Worm (Caenorhabditis elegans) whole organism, dauer: ENCODE data around the gene ZK1248.5.
"Not testable (repeated sequence)": the region's sequence is repeated elsewhere in the genome, so short reads cannot be mapped to it uniquely, and the experiment has no call there.

Source experiments
- unc-62 ChIP-seq: sonication (generic microtip); optimal IDR thresholded peaks from 2 replicates; lab custom pipeline; 2017; ENCODE audit warnings: missing biosample characterization, missing genetic modification reagents, missing genetic modification characterization

ZK1248.5 gene

DNA sequence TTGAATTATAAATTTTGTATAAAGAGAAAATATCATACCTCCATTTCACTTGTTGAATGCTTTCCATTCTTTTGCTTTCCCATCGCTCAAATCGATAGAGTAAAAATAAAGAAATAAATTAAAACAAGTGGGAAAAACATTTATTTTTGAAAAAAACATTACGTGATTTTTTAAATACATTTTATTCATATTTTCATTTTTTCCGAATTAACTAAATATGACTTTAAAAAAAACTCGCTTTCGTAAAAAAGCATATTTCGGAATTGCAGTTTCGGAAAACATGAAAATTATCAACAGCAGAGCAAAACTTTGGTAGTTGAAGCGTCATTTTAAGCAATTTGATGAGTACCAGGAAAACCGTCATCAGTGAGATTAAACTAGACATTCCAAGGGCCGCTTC lies 10.8 kb upstream of the ZK1248.5 start, which contains the start of gene K05F1.8:
TSS of gene K05F1.8 (minus strand) at position 101 of the 400 bp plus-strand sequence.
- no peak for TF ChIP-seq unc-62 (GFP tag; lab: Kevin White, UChicago)

DNA sequence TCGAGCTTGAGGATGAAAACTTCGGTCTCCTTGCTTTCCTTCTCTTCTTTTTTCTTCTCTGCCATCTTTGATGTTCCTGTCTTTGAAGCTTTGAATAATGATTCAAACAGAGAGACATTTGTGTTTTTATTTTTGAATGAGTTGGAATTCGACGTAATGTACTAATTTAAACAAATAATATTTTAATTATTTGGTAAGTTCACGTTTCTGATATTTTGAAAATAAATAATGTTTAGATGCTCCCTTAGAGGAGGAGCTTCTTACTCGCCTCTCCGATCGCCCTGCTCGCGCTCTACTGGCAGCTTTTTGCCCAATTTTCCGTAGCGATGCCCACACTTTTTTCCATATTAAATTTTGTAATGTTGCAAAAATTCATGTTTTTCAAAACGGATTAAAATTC lies 9.2 kb upstream of the ZK1248.5 start, which contains the start of the genes K05F1.9 and K05F1.1:
TSS of gene K05F1.9 (minus strand) at position 101 of the 400 bp plus-strand sequence.
TSS of gene K05F1.1 (plus strand) at position 308 of the 400 bp plus-strand sequence.
- TF ChIP-seq unc-62 (GFP tag; lab: Kevin White, UChicago), result no peak

DNA sequence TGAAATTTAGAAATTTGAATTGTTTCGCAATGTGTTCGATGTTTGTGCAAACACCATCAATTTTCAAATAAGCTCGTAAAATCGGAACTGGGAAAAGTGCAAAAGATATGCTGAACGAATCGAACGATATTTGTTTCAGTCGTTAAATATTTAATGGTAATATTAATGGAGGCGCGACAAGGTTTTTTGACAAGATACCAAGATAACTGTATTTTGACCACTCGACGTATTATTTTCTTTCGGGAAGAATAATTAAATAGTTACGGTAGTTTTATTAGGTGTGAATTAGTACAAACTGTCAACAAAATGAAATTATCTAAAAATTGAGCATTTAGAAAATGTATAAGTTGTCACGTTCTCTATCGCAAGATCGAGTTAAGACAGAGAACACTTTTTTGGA lies 6.0 kb upstream of the ZK1248.5 start:
- TF ChIP-seq unc-62 (GFP tag; lab: Kevin White, UChicago), result no peak

DNA sequence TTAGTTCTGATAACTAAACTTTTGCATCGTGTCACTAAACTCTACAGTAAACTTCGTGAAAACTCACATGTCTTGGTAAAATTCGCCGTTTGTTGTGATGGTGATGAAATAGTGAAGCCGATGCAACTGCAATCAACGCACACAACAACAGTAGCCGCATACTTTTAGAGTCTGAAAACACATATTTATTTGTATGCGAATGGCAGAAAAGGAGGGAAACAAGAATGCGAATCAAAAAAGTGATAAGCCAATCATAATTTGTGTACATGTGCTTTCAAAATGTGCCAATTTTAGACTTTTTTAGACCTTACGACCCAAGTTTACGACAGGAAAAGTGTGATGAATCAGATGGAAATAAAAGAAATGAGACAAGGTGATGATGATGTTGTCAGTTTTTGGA lies 5.0 kb upstream of the ZK1248.5 start, which contains the start of gene K05F1.10:
TSS of gene K05F1.10 (minus strand) at position 171 of the 400 bp plus-strand sequence.
- no peak for TF ChIP-seq unc-62 (GFP tag; lab: Kevin White, UChicago)

DNA sequence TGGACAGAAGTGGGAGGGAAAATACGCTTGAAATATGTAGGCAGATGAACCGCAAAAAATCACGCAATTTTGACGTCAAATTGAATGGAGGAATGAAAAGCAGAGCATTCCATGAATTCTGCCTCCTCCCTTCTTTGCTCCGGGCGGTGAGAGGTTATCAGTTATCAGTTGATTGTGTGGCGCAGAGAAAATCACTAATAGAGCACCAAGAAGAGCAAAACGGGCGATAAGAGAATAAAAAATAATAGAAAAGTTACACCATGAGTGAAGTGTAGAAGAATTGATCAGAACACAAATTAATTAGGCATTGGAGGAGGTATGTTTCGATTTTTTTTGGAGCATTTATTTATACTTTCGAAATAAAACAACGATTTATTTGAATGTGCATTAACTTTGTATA lies 3.8 kb upstream of the ZK1248.5 start:
- TF ChIP-seq unc-62 (GFP tag; lab: Kevin White, UChicago), result no peak

DNA sequence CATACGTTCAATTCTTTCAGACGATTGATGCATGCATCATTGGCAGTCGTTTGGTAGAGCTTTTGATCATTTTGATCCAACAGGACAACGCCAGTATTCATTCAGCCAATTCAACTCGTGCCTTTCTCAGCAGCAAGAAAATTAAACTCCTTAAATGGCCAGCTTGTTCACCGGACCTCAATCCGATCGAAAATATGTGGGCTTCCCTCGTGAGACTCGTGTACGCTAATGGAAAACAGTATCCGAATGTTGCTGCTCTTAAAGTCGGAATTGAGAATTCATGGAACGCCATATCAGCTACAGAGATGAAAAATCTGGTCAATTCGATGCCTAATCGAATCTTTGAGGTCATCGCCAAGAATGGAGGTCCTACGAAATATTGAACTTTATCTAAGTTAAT lies 5.1 kb downstream of the ZK1248.5 start, which contains the start of gene wago-5:
TSS of gene wago-5 (minus strand) at position 101 of the 400 bp plus-strand sequence.
- TF ChIP-seq unc-62 (GFP tag; lab: Kevin White, UChicago), result not testable (repeated sequence)

DNA sequence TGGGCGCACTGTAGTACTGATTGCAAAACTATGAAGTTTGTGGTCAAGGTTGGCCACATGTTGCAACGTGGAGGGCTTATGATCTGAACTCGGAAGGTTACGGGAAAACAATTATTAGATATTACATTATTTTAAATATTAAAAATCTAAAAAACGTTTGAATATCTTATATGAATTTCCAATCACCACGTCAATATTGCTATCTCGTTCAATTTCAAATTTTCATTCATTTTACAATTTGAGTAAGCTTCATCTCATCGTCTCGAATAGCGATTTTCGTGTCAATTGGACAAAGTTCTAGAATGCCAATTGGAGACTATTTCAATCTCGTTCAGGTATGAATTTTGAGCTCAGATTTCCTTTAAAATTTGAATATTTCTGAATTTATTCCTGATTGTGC lies 6.0 kb downstream of the ZK1248.5 start, which contains the start of gene ZK1248.20:
TSS of gene ZK1248.20 (plus strand) at position 301 of the 400 bp plus-strand sequence.
- TF ChIP-seq unc-62 (GFP tag; lab: Kevin White, UChicago), result no peak

DNA sequence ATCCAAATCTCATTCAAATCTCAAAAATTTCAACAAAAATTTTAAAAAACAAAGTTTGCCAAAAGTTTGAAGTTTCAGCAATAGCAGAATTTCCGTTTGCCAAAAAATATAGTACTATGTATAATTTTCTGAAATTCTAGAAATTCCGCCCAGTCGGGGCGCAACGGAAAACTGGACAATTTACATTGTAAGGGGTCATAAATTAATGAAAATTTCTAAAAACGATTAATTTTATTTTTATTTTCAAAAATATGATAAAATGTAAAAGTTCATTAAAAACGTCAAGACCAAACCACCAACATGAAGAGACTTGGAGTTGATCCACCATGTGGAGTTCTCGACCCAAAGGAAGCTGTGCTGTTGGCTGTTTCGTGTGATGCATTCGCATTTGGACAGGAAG lies 8.0 kb downstream of the ZK1248.5 start, which contains the start of gene ZK1248.4:
TSS of gene ZK1248.4 (plus strand) at position 301 of the 400 bp plus-strand sequence.
- no peak for TF ChIP-seq unc-62 (GFP tag; lab: Kevin White, UChicago)

DNA sequence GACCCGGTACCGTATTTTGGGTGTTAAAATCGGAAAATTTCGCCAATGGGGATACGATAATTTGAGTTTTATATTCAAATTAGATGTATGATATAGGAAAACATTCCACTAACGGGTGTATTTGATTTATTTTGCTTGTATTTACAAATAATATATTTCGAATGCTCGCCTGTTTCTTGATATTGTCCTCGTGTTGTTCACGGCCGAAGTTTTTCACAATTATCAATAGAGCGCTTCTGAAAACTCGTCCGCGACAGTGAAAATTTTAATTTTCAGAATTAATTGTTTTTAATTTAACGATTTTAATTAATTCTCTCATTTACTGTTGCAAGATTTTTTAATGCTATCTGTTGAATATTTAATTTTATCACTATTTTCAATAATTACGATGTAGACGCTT lies 9.3 kb downstream of the ZK1248.5 start:
- TF ChIP-seq unc-62 (GFP tag; lab: Kevin White, UChicago), result no peak

DNA sequence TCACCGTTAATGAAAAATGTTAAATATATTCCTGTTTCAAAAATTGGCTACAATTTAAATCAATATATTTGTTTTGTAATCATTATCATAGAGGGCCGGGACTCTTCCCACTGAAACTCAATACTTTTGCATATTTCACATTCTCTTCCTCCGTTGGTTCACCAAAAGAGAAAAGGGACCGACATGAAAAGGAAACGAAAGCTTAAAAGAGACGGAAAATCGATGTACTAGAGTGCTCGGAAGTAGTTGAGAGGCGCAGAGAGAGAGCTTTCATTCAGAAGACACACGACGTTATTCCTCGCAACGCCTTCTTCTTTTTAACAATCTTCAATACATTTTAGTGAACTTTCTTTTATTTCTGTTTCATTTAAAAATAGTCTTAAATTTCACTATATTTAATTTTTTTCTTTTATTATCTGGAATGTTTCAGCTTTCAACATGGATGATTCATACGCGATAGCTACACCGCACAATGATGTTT lies 10.0 kb downstream of the ZK1248.5 start, which contains the start of gene ehs-1:
TSS of gene ehs-1 (plus strand) at position 431 of the 481 bp plus-strand sequence.
- TF ChIP-seq unc-62 (GFP tag; lab: Kevin White, UChicago), result no peak

DNA sequence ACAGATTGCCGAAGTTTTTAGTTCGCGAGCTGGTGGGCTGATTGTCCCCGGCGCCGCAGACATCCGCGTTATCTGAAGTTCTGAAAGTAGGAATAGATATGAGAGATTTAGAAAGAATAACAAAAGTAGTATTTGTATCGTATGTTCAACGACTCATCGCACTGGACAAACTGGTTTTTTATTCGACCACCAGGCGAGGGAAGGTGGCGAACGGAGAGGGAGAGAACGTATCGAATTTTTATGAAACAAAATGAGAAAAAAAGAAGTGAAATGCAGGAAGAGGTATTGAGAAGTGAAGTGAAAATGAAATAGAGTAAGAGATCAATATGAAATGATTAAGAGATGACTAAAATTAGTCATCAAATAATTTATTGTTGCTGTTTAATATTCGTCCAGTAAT lies 17.1 kb downstream of the ZK1248.5 start, which contains the start of gene tbc-2:
TSS of gene tbc-2 (minus strand) at position 80 of the 400 bp plus-strand sequence.
- TF ChIP-seq unc-62 (GFP tag; lab: Kevin White, UChicago), result no peak

DNA sequence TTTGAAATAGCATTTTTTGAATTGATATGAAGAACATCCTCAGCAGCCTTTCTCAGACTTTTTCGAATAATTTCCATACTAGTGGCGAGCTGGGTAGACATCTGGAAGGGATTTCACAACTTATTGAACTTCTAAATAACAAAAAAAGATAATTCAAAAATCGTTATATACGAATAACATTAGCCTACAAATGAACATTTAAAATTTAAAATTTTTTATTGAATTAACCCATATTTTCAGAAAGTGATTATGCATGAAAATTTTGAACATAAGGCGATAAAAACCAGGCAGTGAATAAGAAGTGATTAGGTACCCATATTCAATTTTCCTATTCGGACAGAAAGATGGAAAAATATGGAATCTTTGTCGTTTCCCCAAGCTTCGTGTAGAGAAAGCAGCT lies 18.2 kb downstream of the ZK1248.5 start, which contains the start of gene ZK1248.11:
TSS of gene ZK1248.11 (minus strand) at position 101 of the 400 bp plus-strand sequence.
- no peak for TF ChIP-seq unc-62 (GFP tag; lab: Kevin White, UChicago)

DNA sequence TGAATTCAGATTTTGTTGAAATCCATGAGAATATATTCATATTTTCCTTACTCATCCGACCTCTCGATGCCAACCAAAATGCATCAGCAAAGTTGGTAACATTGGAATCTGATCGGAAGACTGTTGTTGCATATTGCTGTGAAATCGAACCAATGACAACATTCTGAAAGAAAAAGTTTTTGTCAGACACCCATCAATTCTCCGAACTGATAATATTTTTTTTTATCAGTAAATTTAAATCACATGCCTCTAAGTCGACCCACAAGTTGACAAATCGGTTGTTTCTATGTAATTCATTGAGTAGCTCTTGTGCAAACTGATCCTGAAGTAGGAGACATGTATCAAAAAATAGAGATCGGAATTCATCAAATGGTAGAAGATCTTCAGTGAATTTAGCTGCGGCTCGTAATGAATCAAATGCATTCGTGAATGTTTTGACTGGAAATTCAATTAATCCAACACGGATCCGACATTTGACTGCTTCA lies 19.7 kb downstream of the ZK1248.5 start, which contains the start of gene col-74:
TSS of gene col-74 (plus strand) at position 435 of the 485 bp plus-strand sequence.
- no peak for TF ChIP-seq unc-62 (GFP tag; lab: Kevin White, UChicago)

DNA sequence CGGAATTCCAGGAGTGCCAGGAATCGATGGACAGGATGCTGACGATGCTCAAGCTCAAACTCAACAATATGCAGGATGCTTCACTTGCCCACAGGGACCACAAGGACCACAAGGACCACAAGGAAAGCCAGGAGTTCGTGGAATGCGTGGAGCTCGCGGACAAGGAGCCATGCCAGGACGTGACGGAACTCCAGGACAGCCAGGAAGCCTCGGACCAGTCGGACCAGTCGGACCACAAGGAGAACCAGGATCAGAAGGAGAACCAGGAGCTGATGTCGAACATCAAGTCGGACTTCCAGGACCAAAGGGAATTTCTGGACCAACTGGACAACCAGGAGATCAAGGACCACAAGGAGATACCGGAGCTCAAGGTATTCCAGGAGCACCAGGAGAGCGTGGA lies 21.1 kb downstream of the ZK1248.5 start:
- TF ChIP-seq unc-62 (GFP tag; lab: Kevin White, UChicago), result no peak

DNA sequence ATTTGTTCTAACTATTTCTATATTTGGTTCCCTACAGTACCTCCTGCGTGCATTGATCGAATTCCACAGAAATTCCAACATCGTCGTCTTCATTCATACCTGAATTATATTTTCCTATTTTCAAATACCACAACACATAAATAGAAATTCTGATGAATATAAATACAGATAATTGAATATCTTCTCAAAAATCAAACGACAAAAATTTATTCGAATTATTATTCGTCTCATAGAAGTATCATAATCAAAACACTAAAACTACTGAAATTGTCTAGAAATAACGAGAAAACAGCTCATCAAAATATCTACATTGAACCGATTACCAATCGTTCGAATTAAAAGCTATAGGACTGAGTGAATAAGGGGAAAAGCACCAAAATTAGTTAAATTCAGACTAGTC lies 22.8 kb downstream of the ZK1248.5 start, which contains the start of gene gtap-1:
TSS of gene gtap-1 (minus strand) at position 101 of the 400 bp plus-strand sequence.
- no peak for TF ChIP-seq unc-62 (GFP tag; lab: Kevin White, UChicago)

DNA sequence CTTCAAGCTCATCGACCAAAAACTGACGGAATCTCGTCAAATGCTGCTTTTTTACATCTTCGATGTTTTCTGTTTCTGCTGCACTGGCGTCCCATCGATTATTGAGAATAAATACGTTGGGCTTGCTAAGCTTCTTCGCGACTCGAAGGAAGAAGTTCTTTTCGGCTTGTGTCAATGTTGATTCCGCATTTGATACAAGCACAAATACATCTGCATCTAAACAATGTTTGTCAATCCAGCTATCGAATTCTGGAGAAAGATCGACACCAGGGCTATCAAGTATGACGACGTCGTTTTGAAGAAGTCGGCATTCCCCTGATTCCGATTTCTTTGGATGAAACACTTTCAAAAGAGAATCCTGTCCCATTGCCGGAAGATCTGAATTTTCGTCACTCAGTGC lies 24.8 kb downstream of the ZK1248.5 start:
- TF ChIP-seq unc-62 (GFP tag; lab: Kevin White, UChicago), result no peak
